Fruit fly (Drosophila melanogaster): Measurements from ENCODE around the gene shps.

Gene shps

DNA sequence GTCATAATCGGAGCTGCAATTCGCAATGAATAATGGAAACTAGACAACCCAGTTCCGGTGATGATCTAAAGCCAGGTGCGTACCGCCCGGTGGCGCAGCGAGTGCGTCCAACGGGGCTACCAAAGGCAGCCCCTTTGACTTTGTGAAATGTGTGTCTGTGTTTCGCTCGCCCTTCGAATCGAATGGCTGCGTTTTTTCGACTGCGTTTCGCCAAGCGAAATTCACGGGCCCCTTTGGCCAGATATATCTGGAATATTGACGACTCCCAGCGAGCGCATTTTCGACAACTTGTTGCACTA, 39.7 kb downstream of the shps start:
- TF ChIP-seq Crg-1 (GFP tag; optimal IDR thresholded peaks at IDR 0.05) (no peak), CG11617 (GFP tag; optimal IDR thresholded peaks at IDR 0.05) (no peak), toe (GFP tag; optimal IDR thresholded peaks at IDR 0.05) (no peak), Mnt (GFP tag; optimal IDR thresholded peaks at IDR 0.05) (no peak), tj (GFP tag; optimal IDR thresholded peaks at IDR 0.05) (no peak), pad (GFP tag; optimal IDR thresholded peaks at IDR 0.05) (no peak), kay (GFP tag; ENCODE audit: borderline replicate concordance) (no peak), cnc (optimal IDR thresholded peaks at IDR 0.05) (no peak), CG12768 (GFP tag; optimal IDR thresholded peaks at IDR 0.05) (no peak), bab1 (GFP tag; optimal IDR thresholded peaks at IDR 0.05) (no peak), CG14711 (tag; optimal IDR thresholded peaks at IDR 0.05) (no peak), CG7045 (GFP tag; optimal IDR thresholded peaks at IDR 0.05) (no peak), CG5204 (GFP tag; optimal IDR thresholded peaks at IDR 0.05) (no peak), ovo (GFP tag; optimal IDR thresholded peaks at IDR 0.05) (no peak), CG7101 (tag; optimal IDR thresholded peaks at IDR 0.05) (no peak), Hr96 (GFP tag; optimal IDR thresholded peaks at IDR 0.05) (no peak)

DNA sequence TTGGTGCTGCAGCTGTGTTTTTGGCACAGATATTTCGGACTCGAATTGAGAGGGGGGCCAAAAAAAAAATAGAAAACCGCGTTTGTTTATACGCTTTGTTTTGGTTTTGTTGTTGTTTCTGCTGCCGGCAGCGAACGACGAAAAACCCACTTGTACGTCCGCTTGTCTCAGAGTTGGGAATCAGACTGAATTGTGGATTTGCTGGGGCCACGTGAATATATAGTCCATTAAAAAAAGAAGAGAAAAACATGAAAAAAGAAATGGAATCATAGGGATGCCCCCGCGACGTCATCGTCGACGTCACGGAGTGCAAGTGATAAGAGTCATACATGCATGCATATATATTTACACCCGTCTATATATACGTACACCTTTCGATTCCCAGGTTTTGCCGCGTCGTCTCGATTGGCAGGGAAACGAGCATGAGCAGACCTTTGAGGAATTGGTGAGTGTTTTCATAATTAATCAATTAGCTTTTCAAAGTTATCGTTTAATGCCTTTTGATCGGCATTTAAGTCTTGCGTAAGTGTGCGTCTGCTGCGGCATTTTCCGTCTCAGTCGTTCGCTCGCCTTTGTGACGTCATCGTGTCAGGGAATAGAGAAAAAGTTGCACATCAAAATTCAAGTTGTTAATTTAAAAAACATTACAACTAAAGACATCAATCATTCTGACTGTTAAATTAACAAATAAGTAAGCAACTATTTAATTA, 40.4 kb downstream of the shps start:
- TF ChIP-seq kay (GFP tag; ENCODE audit: borderline replicate concordance) (peak; percentile 97), ovo (GFP tag; optimal IDR thresholded peaks at IDR 0.05) (no peak), toe (GFP tag; optimal IDR thresholded peaks at IDR 0.05) (no peak), CG7045 (GFP tag; optimal IDR thresholded peaks at IDR 0.05) (no peak), CG33017 (tag; optimal IDR thresholded peaks at IDR 0.05) (no peak), CG12768 (GFP tag; optimal IDR thresholded peaks at IDR 0.05) (peak; percentile 39), tj (GFP tag; optimal IDR thresholded peaks at IDR 0.05) (peak; percentile 58), Mnt (GFP tag; optimal IDR thresholded peaks at IDR 0.05) (peak; percentile 70)

DNA sequence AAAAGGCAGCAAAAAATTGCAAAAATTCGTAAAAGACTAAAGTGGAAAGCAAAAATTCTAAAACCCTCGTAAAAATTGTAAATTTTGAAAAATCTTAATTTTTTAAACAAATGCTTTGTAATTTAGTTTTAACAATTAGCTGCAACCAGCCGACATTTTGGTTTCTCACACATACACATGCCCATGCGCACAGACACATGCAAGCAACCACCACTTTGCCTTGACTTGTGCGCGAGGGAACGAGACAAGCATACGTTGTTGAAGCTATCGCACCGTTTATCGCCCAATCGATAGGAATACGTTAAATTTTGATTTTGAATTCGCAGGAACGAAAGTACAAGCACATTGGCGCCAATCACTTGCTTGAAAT, 41.0 kb downstream of the shps start:
- TF ChIP-seq Mnt (GFP tag; optimal IDR thresholded peaks at IDR 0.05): peak; percentile 42
- peak; percentile 5 for TF ChIP-seq CG12768 (GFP tag; optimal IDR thresholded peaks at IDR 0.05)
- TF ChIP-seq CG14711 (tag; optimal IDR thresholded peaks at IDR 0.05): no peak

Data from whole organism, adult.